Fruit fly (Drosophila melanogaster) whole organism, embryonic: Measurements from ENCODE around the gene Dora.

ENCODE experiments used
- Atf3 ChIP-seq: fragments of 200-800 bp; sonication (Bioruptor generic); optimal IDR thresholded peaks from 3 replicates; lab custom pipeline; 2016; ENCODE audit warnings: missing biosample characterization, missing genetic modification characterization
- Awh ChIP-seq: fragments of 200-800 bp; sonication (Bioruptor generic); IDR thresholded peaks from 2 replicates; pipeline ENCODE4, ENCODE4 v1.3.6; 2022; ENCODE audit warnings: missing biosample characterization, missing genetic modification characterization
- CG10209 ChIP-seq: fragments of 200-800 bp; sonication (Bioruptor generic); optimal IDR thresholded peaks from 3 replicates; lab custom pipeline; 2017; ENCODE audit warnings: missing biosample characterization, mild to moderate bottlenecking, missing genetic modification characterization, missing genetic modification reagents
- CG10462 ChIP-seq: fragments of 200-800 bp; sonication (Bioruptor generic); optimal IDR thresholded peaks from 2 replicates; lab custom pipeline; 2016; ENCODE audit warnings: missing biosample characterization, missing genetic modification characterization
- CG10565 ChIP-seq: fragments of 200-800 bp; sonication (Bioruptor generic); optimal IDR thresholded peaks from 3 replicates; lab custom pipeline; 2016; ENCODE audit warnings: missing biosample characterization, mild to moderate bottlenecking, missing genetic modification characterization
- CG11247 ChIP-seq: fragments of 200-800 bp; sonication (Bioruptor generic); IDR thresholded peaks from 2 replicates; pipeline ENCODE4 v1.3.6; 2022; ENCODE audit warnings: missing biosample characterization, missing genetic modification characterization
- CG12219 ChIP-seq: fragments of 200-800 bp; sonication (Bioruptor generic); optimal IDR thresholded peaks from 3 replicates; lab custom pipeline; 2018; ENCODE audit warnings: missing biosample characterization, mild to moderate bottlenecking, missing genetic modification characterization
- CG12942 ChIP-seq: fragments of 200-800 bp; sonication (Bioruptor generic); optimal IDR thresholded peaks from 3 replicates; lab custom pipeline; 2016; ENCODE audit warnings: missing biosample characterization, missing genetic modification characterization
- CG13775 ChIP-seq: fragments of 200-800 bp; sonication (Bioruptor generic); optimal IDR thresholded peaks from 3 replicates; lab custom pipeline; 2017; ENCODE audit warnings: missing biosample characterization, mild to moderate bottlenecking, missing genetic modification characterization
- CG14860 ChIP-seq: fragments of 200-800 bp; sonication (Bioruptor generic); IDR thresholded peaks from 3 replicates; pipeline ENCODE4 v1.3.6; 2022; ENCODE audit warnings: missing biosample characterization, missing genetic modification characterization; ENCODE audit not compliant: partially characterized antibody
- CG16815 ChIP-seq: fragments of 200-800 bp; sonication (Bioruptor generic); optimal IDR thresholded peaks from 3 replicates; lab custom pipeline; 2017; ENCODE audit warnings: missing biosample characterization, mild to moderate bottlenecking, missing genetic modification characterization
- CG1792 ChIP-seq: fragments of 200-800 bp; sonication (Bioruptor generic); optimal IDR thresholded peaks from 2 replicates; lab custom pipeline; 2016; ENCODE audit warnings: missing biosample characterization, missing genetic modification characterization
- CG2120 ChIP-seq: fragments of 200-800 bp; sonication (Bioruptor generic); optimal IDR thresholded peaks from 3 replicates; lab custom pipeline; 2016; ENCODE audit warnings: missing biosample characterization, missing genetic modification characterization
- CG2199 ChIP-seq: fragments of 200-800 bp; sonication (Bioruptor generic); IDR thresholded peaks from 3 replicates; pipeline ENCODE4 v1.3.6; 2022; ENCODE audit warnings: missing biosample characterization, missing genetic modification characterization
- CG2202 ChIP-seq: fragments of 200-800 bp; sonication (Bioruptor generic); optimal IDR thresholded peaks from 2 replicates; lab custom pipeline; 2018; ENCODE audit warnings: missing biosample characterization, mild to moderate bottlenecking, missing genetic modification characterization
- CG30403 ChIP-seq: fragments of 200-800 bp; sonication (Bioruptor generic); optimal IDR thresholded peaks from 3 replicates; lab custom pipeline; 2016; ENCODE audit warnings: missing biosample characterization, missing genetic modification characterization
- CG31224 ChIP-seq: fragments of 200-800 bp; sonication (Bioruptor generic); IDR thresholded peaks from 2 replicates; pipeline ENCODE4 v1.3.6; 2022; ENCODE audit warnings: missing biosample characterization, missing genetic modification characterization
- CG6254 ChIP-seq: fragments of 200-800 bp; sonication (Bioruptor generic); optimal IDR thresholded peaks from 3 replicates; lab custom pipeline; 2017; ENCODE audit warnings: mild to moderate bottlenecking, missing biosample characterization, missing genetic modification reagents, missing genetic modification characterization
- CG6689 ChIP-seq: fragments of 200-800 bp; sonication (Bioruptor generic); IDR thresholded peaks from 2 replicates; pipeline ENCODE4 v1.3.6; 2022; ENCODE audit warnings: missing biosample characterization, missing genetic modification characterization
- CG7556 ChIP-seq: fragments of 200-800 bp; sonication (Bioruptor generic); optimal IDR thresholded peaks from 2 replicates; lab custom pipeline; 2017; ENCODE audit warnings: missing biosample characterization, mild to moderate bottlenecking, missing genetic modification characterization
- CG7786 ChIP-seq: fragments of 200-800 bp; sonication (Bioruptor generic); optimal IDR thresholded peaks from 2 replicates; lab custom pipeline; 2016; ENCODE audit warnings: missing biosample characterization, missing genetic modification characterization
- CG8089 ChIP-seq: fragments of 200-800 bp; sonication (Bioruptor generic); optimal IDR thresholded peaks from 3 replicates; lab custom pipeline; 2016; ENCODE audit warnings: missing biosample characterization, missing genetic modification characterization
- CG8290 ChIP-seq, 3 experiments: fragments of 200-800 bp; sonication (Bioruptor generic); optimal IDR thresholded peaks; 2 replicates each; lab custom pipeline; 2016 to 2019; ENCODE audit warnings: missing biosample characterization in 3 of 3, missing genetic modification characterization in 3 of 3, mild to moderate bottlenecking in 2 of 3, moderate library complexity in 1 of 3
- CoRest ChIP-seq: fragments of 200-800 bp; sonication (Bioruptor generic); optimal IDR thresholded peaks from 3 replicates; lab custom pipeline; 2018; ENCODE audit warnings: missing biosample characterization, mild to moderate bottlenecking, missing genetic modification characterization, moderate library complexity
- Deaf1 ChIP-seq: fragments of 200-800 bp; optimal IDR thresholded peaks from 3 replicates; lab custom pipeline; 2019; ENCODE audit warnings: missing biosample characterization, mild to moderate bottlenecking, missing genetic modification characterization, moderate library complexity
- Eip74EF ChIP-seq, 2 experiments: fragments of 200-800 bp in 1 of 2; fragments of >200 bp in 1 of 2; sonication (Bioruptor generic) in 1 of 2; optimal IDR thresholded peaks; 2 replicates each; lab custom pipeline; 2017 to 2019; ENCODE audit warnings: missing biosample characterization in 2 of 2, missing genetic modification characterization in 2 of 2, mild to moderate bottlenecking in 1 of 2, moderate library complexity in 1 of 2
- Ets65A ChIP-seq: fragments of 200-800 bp; sonication (Bioruptor generic); peaks from one replicate; lab custom pipeline; 2016; ENCODE audit warnings: missing biosample characterization, missing genetic modification characterization
- H15 ChIP-seq: fragments of 200-800 bp; sonication (Bioruptor generic); IDR thresholded peaks from 3 replicates; pipeline ENCODE4 v1.3.6; 2022; ENCODE audit warnings: missing biosample characterization, missing genetic modification characterization
- Lhr ChIP-seq: fragments of 200-800 bp; sonication (Bioruptor generic); optimal IDR thresholded peaks from 3 replicates; lab custom pipeline; 2017; ENCODE audit warnings: mild to moderate bottlenecking, missing biosample characterization, missing genetic modification reagents, missing genetic modification characterization
- Pdp1 ChIP-seq, 2 experiments: fragments of 200-800 bp; sonication (Bioruptor generic); optimal IDR thresholded peaks; 3 replicates each; lab custom pipeline; 2016; ENCODE audit warnings: missing biosample characterization in 2 of 2, missing genetic modification characterization in 2 of 2, mild to moderate bottlenecking in 1 of 2, moderate library complexity in 1 of 2
- Sin3A ChIP-seq: fragments of >200 bp; optimal IDR thresholded peaks from 2 replicates; lab custom pipeline; 2018
- Six4 ChIP-seq: fragments of 200-800 bp; sonication (Bioruptor generic); optimal IDR thresholded peaks from 2 replicates; lab custom pipeline; 2016; ENCODE audit warnings: missing biosample characterization, missing genetic modification characterization
- Sox100B ChIP-seq: fragments of 200-800 bp; sonication (Bioruptor generic); optimal IDR thresholded peaks from 3 replicates; lab custom pipeline; 2018; ENCODE audit warnings: missing biosample characterization, mild to moderate bottlenecking, missing genetic modification characterization
- ase ChIP-seq: fragments of 200-800 bp; sonication (Bioruptor generic); IDR thresholded peaks from 3 replicates; pipeline ENCODE4 v1.3.6; 2022; ENCODE audit warnings: missing biosample characterization, missing genetic modification characterization
- bcd ChIP-seq: fragments of 200-800 bp; sonication (Bioruptor generic); optimal IDR thresholded peaks from 2 replicates; lab custom pipeline; 2017; ENCODE audit warnings: missing biosample characterization, mild to moderate bottlenecking, missing genetic modification characterization
- cwo ChIP-seq: fragments of 200-800 bp; sonication (Bioruptor generic); optimal IDR thresholded peaks from 3 replicates; lab custom pipeline; 2017; ENCODE audit warnings: missing biosample characterization, missing genetic modification characterization, mild to moderate bottlenecking, moderate library complexity, missing genetic modification reagents
- dan ChIP-seq: fragments of 200-800 bp; sonication (Bioruptor generic); IDR thresholded peaks from 2 replicates; pipeline ENCODE4 v1.3.6; 2022; ENCODE audit warnings: missing biosample characterization, missing genetic modification characterization
- dati ChIP-seq: fragments of 200-800 bp; sonication (Bioruptor generic); IDR thresholded peaks from 2 replicates; pipeline ENCODE4 v1.3.6; 2022; ENCODE audit warnings: missing biosample characterization, missing genetic modification characterization
- ewg ChIP-seq: fragments of 200-800 bp; sonication (Bioruptor generic); optimal IDR thresholded peaks from 3 replicates; lab custom pipeline; 2017; ENCODE audit warnings: mild to moderate bottlenecking, missing biosample characterization, missing genetic modification reagents, missing genetic modification characterization
- fru ChIP-seq: fragments of >200 bp; optimal IDR thresholded peaks from 2 replicates; lab custom pipeline; 2017
- ind ChIP-seq: fragments of 200-800 bp; sonication (Bioruptor generic); optimal IDR thresholded peaks from 3 replicates; lab custom pipeline; 2016; ENCODE audit warnings: missing biosample characterization, missing genetic modification characterization
- nau ChIP-seq: fragments of 200-800 bp; sonication (Bioruptor generic); optimal IDR thresholded peaks from 3 replicates; lab custom pipeline; 2017; ENCODE audit warnings: missing biosample characterization, mild to moderate bottlenecking, missing genetic modification characterization, missing genetic modification reagents
- otp ChIP-seq: fragments of 200-800 bp; sonication (Bioruptor generic); IDR thresholded peaks from 3 replicates; pipeline ENCODE4, ENCODE4 v1.3.6; 2022; ENCODE audit warnings: missing biosample characterization, missing genetic modification characterization
- phol ChIP-seq: fragments of 200-800 bp; sonication (Bioruptor generic); optimal IDR thresholded peaks from 3 replicates; lab custom pipeline; 2018; ENCODE audit warnings: missing biosample characterization, mild to moderate bottlenecking, missing genetic modification characterization, moderate library complexity
- ranshi ChIP-seq: fragments of 200-800 bp; sonication (Bioruptor generic); IDR thresholded peaks from 2 replicates; pipeline ENCODE4 v1.3.6; 2022; ENCODE audit warnings: missing biosample characterization, missing genetic modification characterization
- sens-2 ChIP-seq: fragments of 200-800 bp; sonication (Bioruptor generic); IDR thresholded peaks from 2 replicates; pipeline ENCODE4 v1.3.6; 2022; ENCODE audit warnings: missing biosample characterization, missing genetic modification characterization
- so ChIP-seq: fragments of 200-800 bp; sonication (Bioruptor generic); IDR thresholded peaks from 3 replicates; pipeline ENCODE4 v1.3.6; 2022; ENCODE audit warnings: missing biosample characterization, missing genetic modification characterization
- sob ChIP-seq: fragments of 200-800 bp; sonication (Bioruptor generic); IDR thresholded peaks from 2 replicates; pipeline ENCODE4 v1.3.6; 2022; ENCODE audit warnings: missing biosample characterization, missing genetic modification characterization
- ssp ChIP-seq: fragments of 200-800 bp; sonication (Bioruptor generic); IDR thresholded peaks from 2 replicates; pipeline ENCODE4 v1.3.6; 2022; ENCODE audit warnings: missing biosample characterization, missing genetic modification characterization
- ttk ChIP-seq: fragments of 200-800 bp; sonication (Bioruptor generic); IDR thresholded peaks from 2 replicates; pipeline ENCODE4 v2.1.2; 2022; ENCODE audit warnings: missing biosample characterization, missing genetic modification characterization
- zen ChIP-seq: fragments of 200-800 bp; sonication (Bioruptor generic); optimal IDR thresholded peaks from 3 replicates; lab custom pipeline; 2018; ENCODE audit warnings: missing biosample characterization, mild to moderate bottlenecking, missing genetic modification characterization, moderate library complexity

Dora gene

dm6 chrX:18923531-18923930 is 59.8 kb downstream of the Dora start (continued):
- peak; percentile 41 for TF ChIP-seq ewg (GFP tag; lab: Kevin White, UChicago)
- 0 out of 2 replicates have a peak, but pooled peaks have one; percentile 5 for TF ChIP-seq dati (GFP tag; lab: Robert Waterston, UW)
- TF ChIP-seq Six4 = peak; percentile 43
- peak; percentile 69 for TF ChIP-seq Awh (GFP tag; lab: Robert Waterston, UW)
- peak; percentile 58 for TF ChIP-seq CG6254 (GFP tag; lab: Kevin White, UChicago)
- peak; percentile 62 for TF ChIP-seq phol
- no peak for TF ChIP-seq nau (GFP tag; lab: Kevin White, UChicago)
- TF ChIP-seq CG10565 = peak; percentile 12
- peak; percentile 21 for TF ChIP-seq CG10462 (GFP tag; lab: Kevin White, UChicago)
- peak; percentile 31 for TF ChIP-seq CG8089 (GFP tag; lab: Kevin White, UChicago)
- TF ChIP-seq CG2202 (tag; lab: Kevin White, UChicago) = peak; percentile 13
- peak; percentile 46 for TF ChIP-seq ssp (GFP tag; lab: Robert Waterston, UW)
- peak; percentile 41; the same call in 1 of the 3 replicates for TF ChIP-seq H15
- peak; percentile 51 for TF ChIP-seq CoRest (tag; lab: Kevin White, UChicago)
- no peak for TF ChIP-seq dan (GFP tag; lab: Robert Waterston, UW)
- TF ChIP-seq Sox100B (GFP tag; lab: Kevin White, UChicago) = peak; percentile 42
- peak; percentile 24 for TF ChIP-seq CG12942 (GFP tag; lab: Kevin White, UChicago)
- peak; percentile 12 for TF ChIP-seq Atf3
- peak; percentile 50 for TF ChIP-seq CG30403 (GFP tag; lab: Kevin White, UChicago)
- no peak for TF ChIP-seq Deaf1 (tag; lab: Kevin White, UChicago)
- TF ChIP-seq CG31224 (GFP tag; lab: Robert Waterston, UW) = 0 out of 2 replicates have a peak, but pooled peaks have one; percentile 8
- TF ChIP-seq CG7556 = peak; percentile 34
- peak; percentile 14; the same call in 1 of the 2 replicates for TF ChIP-seq sob (GFP tag; lab: Robert Waterston, UW)
- peak; percentile 47; the same call in 2 of the 3 replicates for TF ChIP-seq ase (GFP tag; lab: Robert Waterston, UW)
- peak; percentile 54 for TF ChIP-seq zen (tag; lab: Kevin White, UChicago)
- TF ChIP-seq CG14860 = no peak
- TF ChIP-seq ind (GFP tag; lab: Kevin White, UChicago) = peak; percentile 53
- peak; percentile 51; the same call in 1 of the 2 replicates for TF ChIP-seq ranshi (GFP tag; lab: Robert Waterston, UW)
- peak; percentile 15 for TF ChIP-seq CG7786
- peak in 1 of 2 experiments; percentile 4 for TF ChIP-seq Eip74EF (GFP tag; optimal IDR thresholded peaks at IDR 0.05; lab: Kevin White, UChicago)
- peak; percentile 47 for TF ChIP-seq CG10209 (GFP tag; lab: Kevin White, UChicago)
- TF ChIP-seq Ets65A = peak; percentile 90
- peak; percentile 33 for TF ChIP-seq CG16815 (GFP tag; lab: Kevin White, UChicago)
- peak; percentile 4 for TF ChIP-seq CG1792 (GFP tag; lab: Kevin White, UChicago)
- peak; percentile 37 for TF ChIP-seq bcd (GFP tag; lab: Kevin White, UChicago)
- TF ChIP-seq CG12219 (GFP tag; lab: Kevin White, UChicago) = peak; percentile 49
- TF ChIP-seq Sin3A (lab: Kevin White, UChicago) = no peak
- peak; percentile 65 for TF ChIP-seq ttk
- TF ChIP-seq CG2199 (GFP tag; lab: Robert Waterston, UW) = peak; percentile 63; the same call in 1 of the 3 replicates
- TF ChIP-seq CG11247 (GFP tag; lab: Robert Waterston, UW) = peak; percentile 47
- TF ChIP-seq Lhr (GFP tag; lab: Kevin White, UChicago) = peak; percentile 25
- TF ChIP-seq fru (lab: Kevin White, UChicago) = no peak
- no peak for TF ChIP-seq CG8290 (GFP tag; optimal IDR thresholded peaks at IDR 0.05; lab: Kevin White, UChicago)
- peak in 1 of 2 experiments; percentile 43 for TF ChIP-seq CG8290 (tag; optimal IDR thresholded peaks at IDR 0.05; lab: Kevin White, UChicago)
- TF ChIP-seq CG6689 (GFP tag; lab: Robert Waterston, UW) = peak; percentile 71
- TF ChIP-seq CG13775 (GFP tag; lab: Kevin White, UChicago) = peak; percentile 12
- TF ChIP-seq cwo = no peak
- peak; percentile 69; the same call in 2 of the 3 replicates for TF ChIP-seq otp (GFP tag; lab: Robert Waterston, UW)
- peak; percentile 11 to 41 for TF ChIP-seq Pdp1 (GFP tag; optimal IDR thresholded peaks at IDR 0.05; lab: Kevin White, UChicago)
- peak; percentile 77; the same call in 1 of the 2 replicates for TF ChIP-seq sens-2
- no peak for TF ChIP-seq CG2120 (GFP tag; lab: Kevin White, UChicago)
- TF ChIP-seq so (GFP tag; lab: Robert Waterston, UW) = peak; percentile 36; the same call in 1 of the 3 replicates
